Worm (Caenorhabditis elegans) whole organism, late embryonic: ENCODE measurements around the gene col-8.

Experiments
- C38D4.7 ChIP-seq: fragments of 200-800 bp; sonication (Bioruptor generic); optimal IDR thresholded peaks from 2 replicates; lab custom pipeline; 2018; ENCODE audit warnings: mild to moderate bottlenecking, missing genetic modification characterization, moderate library complexity, missing compliant biosample characterization
- ama-1 ChIP-seq: fragments of 150-350 bp; optimal IDR thresholded peaks from 2 replicates; lab custom pipeline; 2014
- ceh-18 ChIP-seq: sonication (generic microtip); optimal IDR thresholded peaks from 2 replicates; lab custom pipeline; 2016; ENCODE audit warnings: missing genetic modification characterization, missing compliant biosample characterization
- ceh-24 ChIP-seq: sonication (generic microtip); optimal IDR thresholded peaks from 2 replicates; lab custom pipeline; 2016; ENCODE audit warnings: mild to moderate bottlenecking, missing genetic modification characterization, missing compliant biosample characterization
- dmd-4 ChIP-seq: sonication (generic microtip); optimal IDR thresholded peaks from 2 replicates; lab custom pipeline; 2016; ENCODE audit warnings: borderline replicate concordance, missing genetic modification characterization, missing compliant biosample characterization
- dve-1 ChIP-seq: sonication (generic microtip); optimal IDR thresholded peaks from 2 replicates; lab custom pipeline; 2017; ENCODE audit warnings: antibody characterized with exemption, mild to moderate bottlenecking, missing genetic modification characterization, missing compliant biosample characterization
- fkh-10 ChIP-seq: fragments of 150-350 bp; optimal IDR thresholded peaks from 2 replicates; lab custom pipeline; 2014; ENCODE audit warnings: missing biosample characterization, missing genetic modification reagents, missing genetic modification characterization
- rnt-1 ChIP-seq: sonication (generic microtip); optimal IDR thresholded peaks from 2 replicates; lab custom pipeline; 2016; ENCODE audit warnings: missing genetic modification characterization, missing compliant biosample characterization
- unc-42 ChIP-seq: sonication (generic microtip); optimal IDR thresholded peaks from 2 replicates; lab custom pipeline; 2016; ENCODE audit warnings: missing genotype, missing genetic modification characterization, missing compliant biosample characterization
- unc-86 ChIP-seq: sonication (generic microtip); optimal IDR thresholded peaks from 2 replicates; lab custom pipeline; 2016; ENCODE audit warnings: missing genetic modification characterization, missing compliant biosample characterization

- TF ChIP-seq unc-42 (no peak), unc-86 (tag; lab: Kevin White, UChicago) (no peak), ceh-18 (no peak), ceh-24 (tag; lab: Kevin White, UChicago) (no peak), dmd-4 (no peak), rnt-1 (tag; lab: Kevin White, UChicago) (no peak), C38D4.7 (GFP tag; lab: Kevin White, UChicago) (no peak), ama-1 (lab: Kevin White, UChicago) (no peak), dve-1 (tag; lab: Kevin White, UChicago) (no peak), fkh-10 (GFP tag; lab: Kevin White, UChicago) (no peak)
These were observed 42.7 kb upstream of the col-8 start for ce11 chrIII:7063061-7063460.
